Fruit fly (Drosophila melanogaster) ovary, adult (tissue): Measurements from ENCODE around the gene CG18135.

Source experiments
- CG17801 ChIP-seq: fragments of 200-800 bp; optimal IDR thresholded peaks from 2 replicates; lab custom pipeline; 2019; ENCODE audit warnings: missing biosample characterization, mild to moderate bottlenecking, missing genetic modification characterization, moderate library complexity; ENCODE audit not compliant: partially characterized antibody

The CG18135 gene

DNA sequence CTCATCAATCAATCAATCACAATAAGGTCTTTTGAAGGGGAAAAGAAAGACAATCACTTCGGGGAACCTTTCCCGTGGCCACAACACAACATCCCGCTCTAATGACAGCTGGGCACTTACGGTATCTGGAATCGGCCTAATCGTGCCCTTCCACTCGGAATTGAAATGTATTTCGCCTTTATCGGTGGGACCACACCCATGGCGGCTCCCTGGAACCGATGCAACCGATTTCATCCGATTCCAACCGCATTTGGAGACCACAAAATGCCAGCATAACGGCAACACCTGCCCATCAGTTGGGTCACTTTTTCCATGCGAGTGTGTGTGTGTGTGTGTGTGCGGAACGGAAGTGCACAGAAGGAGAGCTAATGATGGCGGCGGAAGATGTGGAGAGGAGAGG is 34.6 kb upstream of the CG18135 start:
- no peak for TF ChIP-seq CG17801

DNA sequence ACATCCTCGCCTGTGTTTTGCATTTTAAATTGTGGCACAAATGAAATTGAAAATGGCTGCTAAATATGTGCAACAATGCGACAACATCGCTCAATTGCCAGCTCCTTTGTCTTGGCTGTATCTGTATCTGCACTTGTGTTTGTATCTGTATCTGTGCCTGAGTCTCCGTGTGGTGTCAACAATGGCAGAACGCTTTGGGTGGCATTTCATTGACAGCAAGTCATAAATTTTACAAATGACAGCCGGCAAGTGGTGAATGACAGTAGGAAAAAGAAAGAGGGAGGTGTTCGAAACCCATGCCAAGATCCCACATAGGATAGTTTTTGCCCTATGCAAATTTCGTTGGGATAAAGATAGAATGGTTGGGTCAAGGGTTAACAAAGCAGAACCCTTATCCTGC is 33.8 kb upstream of the CG18135 start:
- TF ChIP-seq CG17801 = no peak

DNA sequence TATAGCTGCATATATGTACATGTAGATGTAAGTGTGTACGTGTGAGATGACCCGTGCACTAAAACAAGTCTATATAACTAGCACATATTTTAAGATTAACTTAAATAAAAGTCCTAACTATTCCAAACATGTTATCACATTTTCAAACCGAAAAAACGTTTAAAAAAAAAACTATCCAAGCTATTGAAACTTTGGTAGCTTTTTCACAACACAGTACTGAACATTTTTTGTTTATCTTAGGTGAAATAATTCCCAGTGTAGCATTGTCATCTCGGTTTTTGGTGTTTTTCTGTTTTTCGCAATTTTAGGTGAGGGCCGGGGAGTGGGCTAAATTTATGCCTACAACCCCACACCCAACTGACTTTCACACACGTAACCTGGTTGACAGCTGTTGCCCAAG is 29.1 kb upstream of the CG18135 start:
- no peak for TF ChIP-seq CG17801

DNA sequence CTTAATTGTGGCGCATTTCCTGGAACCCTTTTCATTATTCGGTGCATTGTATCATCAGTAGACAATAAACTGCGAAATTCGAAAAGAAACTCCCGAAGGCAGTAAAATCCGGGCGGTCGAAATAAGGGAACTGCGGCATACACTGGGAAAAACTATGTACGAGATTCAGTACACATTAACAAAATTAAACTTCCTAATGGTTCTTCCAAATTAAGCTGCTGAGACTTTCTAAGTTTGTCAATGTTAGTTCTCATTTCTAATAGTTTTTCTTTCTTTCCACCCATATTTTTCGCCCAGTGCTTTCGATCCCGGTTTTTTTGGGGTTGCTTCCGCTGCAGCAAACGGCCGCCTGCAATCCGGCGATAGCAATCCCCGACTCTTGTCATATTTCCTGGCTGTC is 26.7 kb upstream of the CG18135 start:
- TF ChIP-seq CG17801 = no peak

DNA sequence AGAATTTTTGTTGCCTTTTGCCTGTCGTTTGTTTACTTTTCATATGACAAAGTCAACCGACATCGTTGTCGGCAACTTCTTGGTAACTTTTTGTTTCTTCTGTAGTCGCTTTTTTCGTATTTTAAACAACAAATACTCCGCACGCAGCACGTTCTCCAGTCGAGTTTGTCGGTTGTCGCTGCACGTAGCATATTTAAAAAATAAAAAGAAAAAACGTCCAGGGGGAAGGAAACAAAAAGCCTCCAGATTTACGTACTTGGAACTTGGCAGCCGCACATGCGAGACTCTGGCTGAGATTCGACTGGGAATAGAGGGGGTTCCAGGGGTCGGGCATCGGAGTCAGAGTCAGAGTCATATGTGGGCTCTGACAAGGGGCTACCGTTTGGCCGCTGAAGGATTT is 23.6 kb upstream of the CG18135 start:
- TF ChIP-seq CG17801 = no peak

DNA sequence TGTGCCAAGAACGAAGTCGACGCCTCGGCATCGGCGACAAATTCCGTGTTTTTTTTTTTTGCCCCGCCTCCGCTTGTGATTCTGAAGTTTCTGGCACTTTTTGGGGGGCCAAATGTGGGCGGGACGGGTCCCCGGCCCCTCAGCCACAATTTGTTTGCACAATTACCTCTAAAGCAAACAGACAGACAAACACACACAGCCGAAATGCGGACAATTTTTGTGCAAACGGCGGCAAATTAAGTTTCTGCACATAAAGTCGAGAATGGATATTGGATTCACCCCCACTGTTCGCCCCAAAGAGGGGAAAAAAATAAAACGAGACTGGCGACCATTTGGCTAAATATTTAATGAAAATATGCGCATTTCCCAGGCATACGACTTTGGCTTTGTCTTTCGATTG is 22.4 kb upstream of the CG18135 start:
- TF ChIP-seq CG17801 = no peak

DNA sequence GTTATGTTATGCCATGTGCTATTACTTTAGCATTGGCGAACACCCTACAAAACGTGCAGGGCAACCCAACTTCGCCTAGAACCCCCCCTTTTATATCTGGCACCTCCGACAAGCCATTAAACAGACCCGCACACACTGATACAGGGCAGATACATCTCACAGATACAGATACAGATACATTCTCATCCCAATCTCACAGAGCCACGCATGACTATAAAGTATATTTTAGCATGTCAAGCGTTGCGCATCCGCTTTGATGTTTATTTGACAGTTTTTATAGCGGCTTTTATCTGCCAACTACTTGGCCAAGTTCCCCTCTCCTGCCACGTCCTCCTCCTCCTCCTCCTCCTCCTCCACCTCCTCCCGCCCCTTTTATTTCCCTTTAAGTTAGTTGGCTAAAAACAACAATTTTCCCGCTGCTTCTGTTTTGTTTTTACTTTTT is 21.2 kb upstream of the CG18135 start:
- no peak for TF ChIP-seq CG17801

DNA sequence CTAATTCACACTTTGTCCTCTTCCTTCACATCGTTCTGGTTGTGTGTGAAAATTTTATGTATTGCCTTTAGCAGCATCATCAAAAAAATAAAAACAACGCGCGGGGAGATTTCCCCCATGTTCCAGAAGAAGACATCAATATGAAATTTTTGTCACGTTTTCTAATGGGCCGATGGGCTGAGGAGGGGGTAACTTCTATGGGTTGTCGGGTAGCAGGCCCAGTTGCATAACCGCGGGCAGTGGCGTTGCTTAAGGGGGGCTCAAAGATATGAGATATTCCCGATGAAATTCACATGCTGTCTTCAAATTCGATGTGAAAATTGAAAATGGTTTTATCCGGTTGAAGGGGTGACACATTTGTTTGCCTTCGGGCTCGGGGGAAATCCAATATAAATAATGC is 20.4 kb upstream of the CG18135 start:
- TF ChIP-seq CG17801 = no peak

DNA sequence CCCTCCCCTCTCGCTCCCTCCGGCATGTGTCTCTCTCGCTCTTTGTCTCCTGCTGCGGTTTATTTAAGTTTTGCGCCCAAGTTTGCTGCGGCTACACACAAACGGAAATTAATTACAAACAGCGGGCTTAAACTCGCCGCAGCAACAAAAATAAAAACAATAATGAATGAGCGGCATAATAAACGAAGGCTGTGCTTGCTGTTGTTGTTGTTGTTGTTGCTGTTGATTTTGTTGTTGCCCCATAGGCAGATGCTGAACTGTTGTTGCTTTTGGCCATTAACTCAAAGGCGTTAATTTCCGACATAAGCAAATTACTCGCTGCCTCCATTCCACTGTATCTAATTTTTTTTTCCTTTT is 18.7 kb upstream of the CG18135 start:
- no peak for TF ChIP-seq CG17801

DNA sequence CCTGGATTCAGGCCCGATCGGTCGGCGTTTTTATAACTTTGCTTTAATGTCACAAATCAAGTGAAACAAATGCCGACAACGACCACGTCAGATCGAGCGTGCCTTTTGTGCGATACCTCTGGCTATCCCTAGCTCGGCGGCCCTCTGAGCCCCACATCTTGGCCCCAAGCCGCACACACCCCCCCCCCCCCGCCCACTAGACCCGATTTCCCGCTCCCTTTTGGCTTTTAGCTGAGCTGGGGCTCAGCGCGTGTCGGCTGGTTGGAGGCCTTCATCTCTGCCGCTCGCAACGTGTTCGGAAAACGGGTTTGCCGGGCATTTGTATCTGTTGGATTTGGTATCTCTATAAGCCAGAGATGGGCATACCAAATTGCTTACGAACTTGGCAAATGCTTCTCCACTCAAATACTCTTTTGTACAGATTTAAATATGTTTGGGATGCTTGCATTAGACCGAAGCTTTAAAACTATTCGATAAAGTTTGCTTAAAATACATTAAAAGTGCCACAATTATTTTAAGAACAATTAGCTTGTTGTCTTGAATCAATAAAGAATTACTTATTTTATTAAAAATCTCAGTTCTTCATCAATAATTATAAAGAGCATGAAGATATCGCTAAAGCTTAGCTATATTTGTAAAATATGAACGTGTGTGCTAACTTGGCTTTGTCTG is 18.2 kb upstream of the CG18135 start:
- TF ChIP-seq CG17801 = no peak

DNA sequence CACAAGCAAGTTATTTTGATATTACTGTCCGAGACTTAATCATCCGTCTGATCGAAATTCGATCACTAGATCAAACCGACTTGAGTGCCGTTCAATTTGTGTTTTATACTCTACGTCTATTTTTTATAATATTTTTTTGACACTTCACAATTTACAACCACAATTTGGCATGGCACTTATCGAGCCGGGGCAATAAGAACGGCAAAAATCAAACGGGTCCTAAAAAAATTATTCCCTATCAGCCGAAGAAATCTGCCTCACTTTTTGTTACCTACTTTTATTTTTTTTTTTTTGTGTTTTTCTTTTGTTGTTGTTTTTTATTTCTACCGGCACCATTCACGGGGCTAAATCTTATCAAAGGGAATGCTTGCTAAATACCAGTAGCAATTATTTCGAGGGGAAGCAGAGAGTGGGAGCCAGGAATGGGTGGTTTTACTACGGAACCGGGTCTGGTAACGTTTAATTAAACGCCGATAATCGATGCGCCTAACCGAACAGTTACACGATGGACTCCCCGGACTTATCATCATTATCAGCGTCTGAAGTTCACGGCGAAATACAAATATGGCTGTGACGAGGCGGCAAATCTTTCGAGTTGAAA is 17.5 kb upstream of the CG18135 start:
- TF ChIP-seq CG17801 = no peak

DNA sequence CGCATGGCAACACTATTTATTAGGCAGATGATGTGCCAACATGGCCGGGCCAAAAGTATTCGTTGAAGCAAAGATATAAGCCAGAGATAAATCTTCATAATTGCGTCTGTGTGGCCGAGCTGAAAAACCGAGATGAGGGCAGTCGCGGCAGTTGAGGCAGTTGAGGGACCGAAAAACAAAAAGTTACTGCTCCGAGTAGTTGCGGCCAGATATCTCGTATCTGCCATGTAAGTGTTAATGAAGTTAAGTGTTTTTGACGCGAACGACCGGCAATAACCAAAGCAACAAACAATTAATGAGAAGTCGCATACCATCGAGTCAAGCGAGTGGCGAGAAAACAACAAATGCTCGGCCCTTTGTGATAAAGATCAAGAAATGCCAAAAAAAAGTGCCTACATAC is 16.7 kb upstream of the CG18135 start:
- no peak for TF ChIP-seq CG17801

DNA sequence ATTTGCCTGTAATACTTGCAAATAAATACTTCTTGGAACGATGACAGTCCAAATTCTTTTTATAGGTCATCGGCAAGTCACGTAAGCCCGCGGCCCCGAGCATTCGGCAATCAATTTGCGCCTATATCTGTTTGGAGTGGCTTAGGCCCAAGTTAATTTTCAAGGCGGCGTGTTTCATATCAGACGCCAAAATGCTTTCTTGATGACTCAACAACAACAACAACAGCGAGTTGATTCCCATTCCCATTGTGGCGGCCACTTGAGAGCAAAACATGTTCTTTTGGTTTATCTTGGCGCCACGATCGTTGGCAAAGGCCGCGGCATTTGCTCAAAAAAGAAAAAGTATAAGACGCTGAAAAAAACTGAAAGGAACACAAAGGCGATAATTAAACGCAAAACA is 16.0 kb upstream of the CG18135 start:
- no peak for TF ChIP-seq CG17801

DNA sequence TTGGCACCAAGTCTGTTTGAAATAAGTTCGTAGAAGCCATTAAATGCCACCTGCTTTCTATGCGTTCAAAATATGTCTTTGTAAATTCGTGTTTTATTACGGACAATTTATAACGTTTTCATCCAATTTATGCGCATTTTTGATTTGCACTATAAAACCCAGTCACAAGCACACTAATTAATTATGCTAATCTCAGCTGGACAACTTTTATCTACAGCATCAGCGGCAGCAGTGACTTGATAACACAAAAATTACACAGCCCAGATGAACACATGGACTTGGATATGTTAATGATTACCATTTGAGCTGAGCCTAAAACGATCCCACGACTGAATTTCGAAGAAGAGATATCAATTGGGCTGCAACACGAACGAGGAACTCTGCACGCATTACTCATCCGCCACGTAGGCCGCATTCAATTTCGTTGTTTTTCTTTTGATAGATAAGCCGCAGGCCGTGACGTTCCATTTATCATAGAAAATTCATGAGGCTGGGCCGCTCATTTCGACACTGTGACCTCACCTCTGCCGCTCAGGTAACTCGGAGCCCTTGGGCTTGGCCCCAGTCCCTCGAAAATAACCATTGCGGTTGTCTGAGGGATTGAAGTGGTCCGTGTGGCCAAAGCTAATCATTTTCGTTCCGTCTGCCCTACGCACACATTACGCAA is 15.1 kb upstream of the CG18135 start:
- no peak for TF ChIP-seq CG17801

DNA sequence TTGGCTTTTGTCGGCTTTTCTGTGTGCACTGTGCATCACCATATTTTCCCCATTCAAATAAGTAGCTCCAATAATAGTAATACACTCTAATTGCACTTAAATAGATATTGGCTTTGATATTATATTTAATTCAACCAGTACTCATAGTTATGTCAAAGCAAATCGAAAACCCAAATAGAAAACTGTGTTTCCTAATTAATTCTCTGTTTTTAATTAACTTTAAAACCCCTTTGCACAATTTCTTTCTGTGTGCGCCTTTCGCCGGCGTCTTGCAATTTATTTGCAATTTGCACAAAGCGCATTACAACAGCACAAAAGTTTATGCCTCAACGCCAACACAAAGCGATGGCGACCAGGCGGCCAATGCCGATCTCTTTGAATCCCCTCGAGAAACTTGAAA is 13.1 kb upstream of the CG18135 start:
- no peak for TF ChIP-seq CG17801

DNA sequence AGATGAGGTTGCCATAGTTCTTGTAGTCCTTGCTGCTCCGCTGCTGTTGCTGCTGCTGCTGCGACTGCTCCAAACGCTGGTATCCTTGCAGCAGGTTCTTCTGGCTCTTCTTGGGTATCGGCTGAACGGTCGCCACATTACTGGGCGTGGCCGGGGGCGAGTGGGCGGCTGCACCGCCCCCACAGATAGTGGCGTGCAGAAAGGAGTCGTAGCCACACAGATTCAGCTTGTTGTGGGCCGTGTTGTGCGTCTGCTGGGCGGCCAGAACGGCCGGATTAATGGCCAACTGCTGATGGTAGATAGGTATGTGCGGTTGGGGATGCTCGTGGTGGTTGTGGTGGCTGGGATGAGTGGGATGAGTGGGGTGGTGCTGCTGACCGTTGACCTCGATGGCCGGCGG is 7.3 kb upstream of the CG18135 start:
- no peak for TF ChIP-seq CG17801

DNA sequence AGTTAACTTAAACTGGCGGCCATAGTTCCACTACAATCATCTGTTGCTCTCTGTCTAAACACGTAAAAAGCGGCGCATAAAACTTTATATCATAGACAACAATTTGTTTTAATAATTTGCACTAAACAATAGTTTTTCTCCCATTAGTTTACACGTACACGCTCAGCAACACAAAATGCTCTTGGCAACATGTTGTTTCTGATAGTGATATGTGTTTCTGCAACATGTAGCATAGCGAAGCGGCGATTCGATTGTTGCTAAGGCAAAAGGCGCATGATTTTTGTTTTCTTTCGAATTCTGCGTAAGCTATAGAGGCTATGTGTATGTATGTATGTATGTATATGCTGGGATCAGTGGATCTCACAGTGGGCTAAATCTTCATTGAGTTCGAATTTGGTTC is 6.0 kb upstream of the CG18135 start:
- no peak for TF ChIP-seq CG17801

DNA sequence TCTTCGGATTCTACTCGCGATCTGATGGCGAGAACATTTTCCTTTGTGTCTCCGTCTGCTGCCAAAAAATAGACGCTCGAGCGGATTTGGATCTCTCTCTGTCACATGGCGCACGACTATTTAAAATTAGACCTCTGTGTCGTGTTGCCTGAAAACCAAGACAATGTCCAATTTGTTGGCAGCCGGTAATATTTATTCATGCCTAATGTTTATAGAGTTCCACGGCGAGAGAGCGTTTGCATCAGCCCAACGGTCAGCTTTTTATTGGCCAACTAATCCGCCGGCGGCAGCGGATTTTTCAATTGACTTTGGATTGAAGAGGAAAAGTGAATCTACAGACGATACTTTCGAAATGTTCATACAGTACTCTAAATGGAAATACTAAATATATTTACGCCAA is 5.1 kb upstream of the CG18135 start, which contains the start of gene SmydA-2:
Gene SmydA-2, minus strand, starts transcription at position 33 of the 400 bp plus-strand sequence.
- TF ChIP-seq CG17801 = no peak
